Worm (Caenorhabditis elegans) whole organism, early embryonic: Measurements from ENCODE around the gene F49F1.11.

Experiments
- B0310.2 ChIP-seq: sonication (generic microtip); optimal IDR thresholded peaks from 2 replicates; lab custom pipeline; 2016; ENCODE audit warnings: mild to moderate bottlenecking, missing genetic modification characterization, missing compliant biosample characterization
- F13C5.2 ChIP-seq: sonication (generic microtip); optimal IDR thresholded peaks from 2 replicates; lab custom pipeline; 2017; ENCODE audit warnings: mild to moderate bottlenecking, missing genetic modification characterization, inconsistent platforms, missing compliant biosample characterization
- aly-1 ChIP-seq: sonication (generic microtip); optimal IDR thresholded peaks from 2 replicates; lab custom pipeline; 2016; ENCODE audit warnings: missing genetic modification characterization, missing compliant biosample characterization
- ama-1 ChIP-seq: fragments of 150-350 bp; optimal IDR thresholded peaks from 2 replicates; lab custom pipeline; 2014
- ceh-13 ChIP-seq: fragments of 200-800 bp; sonication (Bioruptor generic); optimal IDR thresholded peaks from 2 replicates; lab custom pipeline; 2018; ENCODE audit warnings: mild to moderate bottlenecking, missing genetic modification characterization, missing compliant biosample characterization
- ceh-36 ChIP-seq: sonication (generic microtip); optimal IDR thresholded peaks from 2 replicates; lab custom pipeline; 2016; ENCODE audit warnings: missing genetic modification characterization, inconsistent platforms, missing compliant biosample characterization
- ets-7 ChIP-seq: sonication (generic microtip); optimal IDR thresholded peaks from 2 replicates; lab custom pipeline; 2016; ENCODE audit warnings: missing genotype, missing genetic modification characterization, missing compliant biosample characterization
- flt-1 ChIP-seq: fragments of 200-800 bp; sonication (Bioruptor generic); IDR thresholded peaks from 2 replicates; pipeline ENCODE4 v1.3.6; 2022; ENCODE audit warnings: missing genetic modification characterization, missing compliant biosample characterization
- hmbx-1 ChIP-seq: sonication (generic microtip); optimal IDR thresholded peaks from 2 replicates; lab custom pipeline; 2016; ENCODE audit warnings: mild to moderate bottlenecking, missing genetic modification characterization, missing compliant biosample characterization
- hmg-4 ChIP-seq: fragments of 200-800 bp; sonication (Bioruptor generic); optimal IDR thresholded peaks from 2 replicates; lab custom pipeline; 2018; ENCODE audit warnings: mild to moderate bottlenecking, missing genetic modification characterization, missing compliant biosample characterization
- hnd-1 ChIP-seq: sonication (generic microtip); optimal IDR thresholded peaks from 2 replicates; lab custom pipeline; 2016; ENCODE audit warnings: missing genetic modification characterization, missing compliant biosample characterization
- pes-1 ChIP-seq: fragments of 200-800 bp; sonication (Bioruptor generic); IDR thresholded peaks from 2 replicates; pipeline ENCODE4 v1.3.6; 2022; ENCODE audit warnings: missing genetic modification reagents, missing genetic modification characterization, missing compliant biosample characterization
- scrt-1 ChIP-seq: fragments of 200-800 bp; sonication (Bioruptor generic); IDR thresholded peaks from 2 replicates; pipeline ENCODE4 v1.3.6; 2022; ENCODE audit warnings: missing genetic modification characterization, missing compliant biosample characterization
- sea-1 ChIP-seq: fragments of 200-800 bp; sonication (Bioruptor generic); conservative IDR thresholded peaks from 2 replicates; pipeline ENCODE4 v1.3.6; 2022; ENCODE audit warnings: missing genetic modification characterization, missing compliant biosample characterization
- tbx-11 ChIP-seq: fragments of 200-800 bp; sonication (Bioruptor generic); IDR thresholded peaks from 2 replicates; pipeline ENCODE4 v1.3.6; 2022; ENCODE audit warnings: missing genetic modification characterization, missing compliant biosample characterization
- tbx-37 ChIP-seq: fragments of 200-800 bp; sonication (Bioruptor generic); conservative IDR thresholded peaks from 2 replicates; pipeline ENCODE4 v1.3.6; 2022; ENCODE audit warnings: missing genetic modification reagents, missing genetic modification characterization, missing compliant biosample characterization
- tra-4 ChIP-seq: sonication (generic microtip); optimal IDR thresholded peaks from 2 replicates; lab custom pipeline; 2017; ENCODE audit warnings: missing genetic modification characterization, missing compliant biosample characterization

The F49F1.11 gene

DNA sequence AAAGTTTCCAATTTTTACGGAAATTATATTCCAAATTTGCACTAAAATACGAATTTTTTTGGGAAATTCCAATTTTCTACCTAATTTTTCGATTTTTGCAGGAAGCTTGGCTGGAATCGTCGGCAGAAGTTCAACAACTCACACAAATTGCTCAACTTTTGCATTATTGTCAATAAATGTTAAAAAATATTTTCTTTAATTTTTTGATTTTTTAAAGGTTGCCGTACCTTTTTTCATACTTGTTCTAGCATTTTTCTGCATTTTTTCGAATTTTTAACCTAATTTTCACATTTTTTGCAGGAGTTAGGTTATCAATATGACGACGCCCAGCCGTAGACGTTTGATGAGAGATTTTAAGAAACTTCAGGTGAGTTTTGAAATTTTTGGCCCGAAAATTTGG is 38.5 kb downstream of the F49F1.11 start, which contains the start of gene ubc-1:
Gene ubc-1, plus strand, starts transcription at position 301 of the 400 bp plus-strand sequence.
- TF ChIP-seq ceh-36 (tag; lab: Kevin White, UChicago) (no peak), hmg-4 (no peak), pes-1 (GFP tag; lab: Robert Waterston, UW) (no peak), tbx-11 (GFP tag; lab: Robert Waterston, UW) (no peak), hmbx-1 (tag; lab: Kevin White, UChicago) (no peak), flt-1 (no peak)

DNA sequence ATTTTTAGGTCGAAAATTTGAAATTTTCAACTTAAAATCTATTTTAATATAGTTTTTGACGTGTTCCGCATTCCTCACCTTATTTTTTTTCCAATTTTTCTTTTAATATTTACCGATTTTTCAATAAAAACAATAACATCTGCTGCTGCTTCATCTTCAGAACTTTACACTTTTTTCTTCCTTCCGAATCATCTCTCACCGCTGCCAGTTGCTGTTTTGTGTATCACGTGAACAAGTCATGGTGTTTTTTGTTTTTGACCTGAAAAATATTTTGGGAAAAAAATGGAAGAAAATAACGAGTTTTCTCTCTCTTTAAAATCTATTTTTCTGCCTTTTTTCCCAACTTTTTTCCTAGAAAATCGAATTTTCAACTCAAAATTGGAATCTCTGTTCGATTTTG is 41.4 kb downstream of the F49F1.11 start:
- no peak for TF ChIP-seq hnd-1 (tag; lab: Kevin White, UChicago)
- no peak for TF ChIP-seq ama-1 (lab: Kevin White, UChicago)
- TF ChIP-seq sea-1 (GFP tag; lab: Robert Waterston, UW), result no peak
- no peak for TF ChIP-seq ceh-13
- TF ChIP-seq ets-7, result no peak
- TF ChIP-seq scrt-1 (GFP tag; lab: Robert Waterston, UW), result no peak
- no peak for TF ChIP-seq hmbx-1 (tag; lab: Kevin White, UChicago)
- no peak for TF ChIP-seq pes-1 (GFP tag; lab: Robert Waterston, UW)
- no peak for TF ChIP-seq ceh-36 (tag; lab: Kevin White, UChicago)
- TF ChIP-seq flt-1, result no peak
- no peak for TF ChIP-seq aly-1 (tag; lab: Kevin White, UChicago)
- TF ChIP-seq hmg-4, result no peak
- no peak for TF ChIP-seq tbx-37
- no peak for TF ChIP-seq B0310.2 (tag; lab: Kevin White, UChicago)
- TF ChIP-seq tra-4, result no peak
- no peak for TF ChIP-seq tbx-11 (GFP tag; lab: Robert Waterston, UW)

DNA sequence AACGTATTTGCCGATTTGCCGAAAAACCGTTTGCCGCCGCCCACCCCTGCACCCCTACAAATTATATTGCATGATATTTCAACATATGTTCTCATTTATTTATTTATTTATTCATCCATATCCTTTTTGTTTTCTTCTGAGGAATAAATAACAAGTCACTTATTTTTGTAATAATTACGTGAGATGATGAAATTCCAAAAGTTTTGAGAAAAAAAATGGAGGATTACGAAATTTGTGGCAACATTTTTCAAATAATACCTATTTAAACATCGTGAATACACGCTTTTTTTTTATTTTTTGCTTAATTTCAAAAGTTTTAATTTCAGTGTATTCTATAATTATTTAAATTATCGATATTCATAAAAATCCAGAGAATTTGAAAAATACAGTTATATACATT is 44.3 kb downstream of the F49F1.11 start:
- no peak for TF ChIP-seq hmg-4
- TF ChIP-seq hmbx-1 (tag; lab: Kevin White, UChicago), result no peak
- TF ChIP-seq tbx-11 (GFP tag; lab: Robert Waterston, UW), result no peak
- TF ChIP-seq tra-4, result no peak
- no peak for TF ChIP-seq sea-1 (GFP tag; lab: Robert Waterston, UW)
- no peak for TF ChIP-seq ets-7
- TF ChIP-seq scrt-1 (GFP tag; lab: Robert Waterston, UW), result no peak
- TF ChIP-seq ceh-13, result no peak
- TF ChIP-seq aly-1 (tag; lab: Kevin White, UChicago), result no peak
- TF ChIP-seq B0310.2 (tag; lab: Kevin White, UChicago), result no peak
- TF ChIP-seq ceh-36 (tag; lab: Kevin White, UChicago), result no peak
- no peak for TF ChIP-seq tbx-37
- TF ChIP-seq hnd-1 (tag; lab: Kevin White, UChicago), result no peak
- TF ChIP-seq ama-1 (lab: Kevin White, UChicago), result no peak
- TF ChIP-seq pes-1 (GFP tag; lab: Robert Waterston, UW), result no peak
- no peak for TF ChIP-seq flt-1
- no peak for TF ChIP-seq F13C5.2 (tag; lab: Kevin White, UChicago)

DNA sequence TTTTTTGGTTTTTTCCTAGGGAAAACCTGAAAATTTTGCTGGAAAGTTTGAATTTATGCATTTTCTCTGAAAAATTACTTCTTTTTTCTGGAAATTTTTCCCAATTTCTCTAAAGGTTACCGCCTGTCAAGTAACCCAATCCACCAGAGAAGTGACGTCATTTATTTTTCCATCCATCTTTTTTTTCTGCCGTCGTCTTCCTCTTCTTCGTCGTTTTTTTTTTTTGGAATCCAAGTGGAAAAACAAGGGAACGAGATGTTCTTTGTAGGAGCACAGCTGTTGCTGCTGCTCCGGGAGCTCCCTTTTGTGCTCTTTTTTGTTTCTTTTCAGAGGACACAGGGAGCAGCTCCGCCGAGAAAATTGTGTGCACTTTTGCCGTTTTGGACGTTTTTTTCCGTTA is 46.8 kb downstream of the F49F1.11 start:
- TF ChIP-seq hnd-1 (tag; lab: Kevin White, UChicago) (no peak), scrt-1 (GFP tag; lab: Robert Waterston, UW) (no peak), aly-1 (tag; lab: Kevin White, UChicago) (no peak), ets-7 (no peak), tra-4 (no peak), ama-1 (lab: Kevin White, UChicago) (no peak), tbx-11 (GFP tag; lab: Robert Waterston, UW) (no peak), ceh-13 (no peak), B0310.2 (tag; lab: Kevin White, UChicago) (no peak), tbx-37 (no peak)

DNA sequence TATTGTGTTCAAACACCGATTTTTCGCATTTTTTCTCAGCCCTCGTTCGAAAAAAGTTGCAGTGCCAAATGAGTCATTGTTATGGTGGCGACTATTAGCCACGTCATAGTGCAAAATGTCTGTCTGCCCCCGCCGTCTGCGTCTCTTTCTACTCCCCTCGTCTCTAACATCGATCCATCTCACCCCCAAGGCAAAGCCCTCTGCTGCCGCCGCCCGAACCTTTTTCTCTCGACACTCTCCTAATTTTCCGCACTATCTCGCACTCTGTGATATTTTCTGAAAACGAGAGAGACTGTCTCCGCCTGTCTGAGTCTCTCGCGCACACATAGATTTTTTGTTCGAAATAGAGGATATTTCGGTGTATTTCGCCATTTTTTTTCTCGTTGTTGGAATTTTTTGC is 48.1 kb downstream of the F49F1.11 start:
- TF ChIP-seq flt-1 (no peak), hnd-1 (tag; lab: Kevin White, UChicago) (no peak), scrt-1 (GFP tag; lab: Robert Waterston, UW) (no peak), ceh-13 (no peak), tbx-11 (GFP tag; lab: Robert Waterston, UW) (no peak), B0310.2 (tag; lab: Kevin White, UChicago) (no peak)
